Fruit fly (Drosophila melanogaster) whole organism, embryonic: ENCODE data around the gene CG34301.

Source experiments
- ATbp ChIP-seq: fragments of 200-800 bp; sonication (Bioruptor generic); optimal IDR thresholded peaks from 2 replicates; lab custom pipeline; 2017; ENCODE audit warnings: missing biosample characterization, mild to moderate bottlenecking, missing genetic modification characterization, missing genetic modification reagents
- CG10321 ChIP-seq: fragments of 200-800 bp; sonication (Bioruptor generic); IDR thresholded peaks from 2 replicates; pipeline ENCODE4 v1.3.6; 2022; ENCODE audit warnings: missing biosample characterization, missing genetic modification characterization
- CG10565 ChIP-seq: fragments of 200-800 bp; sonication (Bioruptor generic); optimal IDR thresholded peaks from 3 replicates; lab custom pipeline; 2016; ENCODE audit warnings: missing biosample characterization, mild to moderate bottlenecking, missing genetic modification characterization
- CG13775 ChIP-seq: fragments of 200-800 bp; sonication (Bioruptor generic); optimal IDR thresholded peaks from 3 replicates; lab custom pipeline; 2017; ENCODE audit warnings: missing biosample characterization, mild to moderate bottlenecking, missing genetic modification characterization
- CG1529 ChIP-seq: fragments of 200-800 bp; sonication (Bioruptor generic); optimal IDR thresholded peaks from 3 replicates; lab custom pipeline; 2018; ENCODE audit warnings: missing biosample characterization, missing genetic modification characterization
- CG17328 ChIP-seq: fragments of 200-800 bp; sonication (Bioruptor generic); IDR thresholded peaks from 2 replicates; pipeline ENCODE4 v1.3.6; 2022; ENCODE audit warnings: missing biosample characterization, missing genetic modification characterization
- CG17361 ChIP-seq: fragments of 200-800 bp; sonication (Bioruptor generic); IDR thresholded peaks from 3 replicates; pipeline ENCODE4 v1.3.6; 2022; ENCODE audit warnings: missing biosample characterization, missing genetic modification characterization
- CG17829 ChIP-seq: fragments of 200-800 bp; optimal IDR thresholded peaks from 2 replicates; lab custom pipeline; 2019; ENCODE audit warnings: missing biosample characterization, mild to moderate bottlenecking, missing genetic modification characterization, moderate library complexity
- CG1832 ChIP-seq: fragments of 200-800 bp; sonication (Bioruptor generic); optimal IDR thresholded peaks from 2 replicates; lab custom pipeline; 2017; ENCODE audit warnings: missing biosample characterization, mild to moderate bottlenecking, missing genetic modification characterization, inconsistent platforms
- CG2199 ChIP-seq: fragments of 200-800 bp; sonication (Bioruptor generic); IDR thresholded peaks from 3 replicates; pipeline ENCODE4 v1.3.6; 2022; ENCODE audit warnings: missing biosample characterization, missing genetic modification characterization
- CG2202 ChIP-seq: fragments of 200-800 bp; sonication (Bioruptor generic); optimal IDR thresholded peaks from 2 replicates; lab custom pipeline; 2018; ENCODE audit warnings: missing biosample characterization, mild to moderate bottlenecking, missing genetic modification characterization
- CG30431 ChIP-seq: fragments of 200-800 bp; sonication (Bioruptor generic); optimal IDR thresholded peaks from 2 replicates; lab custom pipeline; 2017; ENCODE audit warnings: missing biosample characterization, missing genetic modification characterization
- CG31441 ChIP-seq: fragments of 200-800 bp; sonication (Bioruptor generic); IDR thresholded peaks from 2 replicates; pipeline ENCODE4 v1.3.6; 2022; ENCODE audit warnings: missing biosample characterization, missing genetic modification characterization
- CG3281 ChIP-seq: fragments of 200-800 bp; sonication (Bioruptor generic); optimal IDR thresholded peaks from 3 replicates; lab custom pipeline; 2017; ENCODE audit warnings: missing biosample characterization, mild to moderate bottlenecking, missing genetic modification characterization
- CG4360 ChIP-seq: fragments of 200-800 bp; sonication (Bioruptor generic); IDR thresholded peaks from 2 replicates; pipeline ENCODE4 v1.3.6; 2022; ENCODE audit warnings: missing biosample characterization, missing genetic modification characterization
- CG4617 ChIP-seq: fragments of 200-800 bp; sonication (Bioruptor generic); optimal IDR thresholded peaks from 3 replicates; lab custom pipeline; 2016; ENCODE audit warnings: missing biosample characterization, missing genetic modification characterization, borderline replicate concordance
- CG6254 ChIP-seq: fragments of 200-800 bp; sonication (Bioruptor generic); optimal IDR thresholded peaks from 3 replicates; lab custom pipeline; 2017; ENCODE audit warnings: mild to moderate bottlenecking, missing biosample characterization, missing genetic modification reagents, missing genetic modification characterization
- CG7357 ChIP-seq: fragments of 200-800 bp; sonication (Bioruptor generic); IDR thresholded peaks from 3 replicates; pipeline ENCODE4 v1.3.6; 2022; ENCODE audit warnings: missing biosample characterization, missing genetic modification characterization
- CG9727 ChIP-seq: fragments of 200-800 bp; sonication (Bioruptor generic); optimal IDR thresholded peaks from 3 replicates; lab custom pipeline; 2017; ENCODE audit warnings: missing biosample characterization, mild to moderate bottlenecking, missing genetic modification characterization
- Camta ChIP-seq: fragments of 200-800 bp; sonication (Bioruptor generic); optimal IDR thresholded peaks from 2 replicates; lab custom pipeline; 2016; ENCODE audit warnings: missing biosample characterization, missing genetic modification characterization
- Chrac-16 ChIP-seq: fragments of 200-800 bp; sonication (Bioruptor generic); optimal IDR thresholded peaks from 3 replicates; lab custom pipeline; 2016; ENCODE audit warnings: missing biosample characterization, missing genetic modification characterization
- Fer2 ChIP-seq: fragments of 200-800 bp; sonication (Bioruptor generic); optimal IDR thresholded peaks from 2 replicates; lab custom pipeline; 2018; ENCODE audit warnings: missing biosample characterization, mild to moderate bottlenecking, missing genetic modification characterization, moderate library complexity
- HLH54F ChIP-seq: fragments of 200-800 bp; sonication (Bioruptor generic); optimal IDR thresholded peaks from 3 replicates; lab custom pipeline; 2016; ENCODE audit warnings: missing biosample characterization, missing genetic modification characterization
- Hey ChIP-seq: fragments of 200-800 bp; sonication (Bioruptor generic); optimal IDR thresholded peaks from 3 replicates; lab custom pipeline; 2018; ENCODE audit warnings: missing biosample characterization, mild to moderate bottlenecking, missing genetic modification characterization
- Hr51 ChIP-seq, 2 experiments: fragments of 200-800 bp; sonication (Bioruptor generic); optimal IDR thresholded peaks; 2 replicates in 1 of 2; 3 replicates in 1 of 2; lab custom pipeline; 2016 to 2018; ENCODE audit warnings: missing biosample characterization in 2 of 2, missing genetic modification characterization in 2 of 2, mild to moderate bottlenecking in 1 of 2, moderate library complexity in 1 of 2
- Kr ChIP-seq: fragments of 200-800 bp; sonication (Bioruptor generic); optimal IDR thresholded peaks from 2 replicates; lab custom pipeline; 2017; ENCODE audit warnings: missing biosample characterization, mild to moderate bottlenecking, missing genetic modification characterization
- Lhr ChIP-seq: fragments of 200-800 bp; sonication (Bioruptor generic); optimal IDR thresholded peaks from 3 replicates; lab custom pipeline; 2017; ENCODE audit warnings: mild to moderate bottlenecking, missing biosample characterization, missing genetic modification reagents, missing genetic modification characterization
- Max ChIP-seq: fragments of 200-800 bp; sonication (Bioruptor generic); optimal IDR thresholded peaks from 2 replicates; lab custom pipeline; 2016; ENCODE audit warnings: missing biosample characterization, mild to moderate bottlenecking, missing genetic modification characterization
- Meics ChIP-seq: fragments of 200-800 bp; sonication (Bioruptor generic); optimal IDR thresholded peaks from 2 replicates; lab custom pipeline; 2017; ENCODE audit warnings: missing biosample characterization, mild to moderate bottlenecking, missing genetic modification characterization
- Ssrp ChIP-seq: fragments of 200-800 bp; sonication (Bioruptor generic); optimal IDR thresholded peaks from 2 replicates; lab custom pipeline; 2018; ENCODE audit warnings: missing biosample characterization, mild to moderate bottlenecking, missing genetic modification characterization, moderate library complexity
- Taf1 ChIP-seq: fragments of 200-800 bp; sonication (Bioruptor generic); IDR thresholded peaks from 2 replicates; pipeline ENCODE4 v1.3.6; 2022; ENCODE audit warnings: missing biosample characterization, missing genetic modification characterization
- Trl ChIP-seq, 3 experiments: fragments of >200 bp in 2 of 3; fragments of 200-800 bp in 1 of 3; sonication (Bioruptor generic) in 1 of 3; optimal IDR thresholded peaks; 2 replicates in 1 of 3; 3 replicates in 2 of 3; lab custom pipeline; 2016 to 2017; ENCODE audit warnings: missing biosample characterization in 1 of 3, missing genetic modification characterization in 1 of 3
- Xbp1 ChIP-seq: fragments of 200-800 bp; sonication (Bioruptor generic); optimal IDR thresholded peaks from 3 replicates; lab custom pipeline; 2016; ENCODE audit warnings: missing biosample characterization, mild to moderate bottlenecking, missing genetic modification characterization
- Xrp1 ChIP-seq: fragments of 200-800 bp; sonication (Bioruptor generic); IDR thresholded peaks from 2 replicates; pipeline ENCODE4 v1.3.6; 2022; ENCODE audit warnings: missing biosample characterization, missing genetic modification characterization
- bowl ChIP-seq: fragments of 200-800 bp; sonication (Bioruptor generic); IDR thresholded peaks from 2 replicates; pipeline ENCODE4 v1.3.6; 2022; ENCODE audit warnings: missing biosample characterization, missing genetic modification characterization
- chinmo ChIP-seq: fragments of 200-800 bp; sonication (Bioruptor generic); IDR thresholded peaks from 4 replicates; pipeline ENCODE4 v1.3.6; 2022; ENCODE audit warnings: missing biosample characterization, missing genetic modification characterization; ENCODE audit not compliant: partially characterized antibody
- crc ChIP-seq: fragments of 200-800 bp; sonication (Bioruptor generic); optimal IDR thresholded peaks from 2 replicates; lab custom pipeline; 2016; ENCODE audit warnings: missing biosample characterization, missing genetic modification characterization
- en ChIP-seq: fragments of 200-800 bp; sonication (Bioruptor generic); optimal IDR thresholded peaks from 2 replicates; lab custom pipeline; 2016; ENCODE audit warnings: missing biosample characterization, missing genetic modification characterization
- h ChIP-seq: fragments of >200 bp; optimal IDR thresholded peaks from 2 replicates; lab custom pipeline; 2017
- jigr1 ChIP-seq: fragments of 200-800 bp; sonication (Bioruptor generic); IDR thresholded peaks from 3 replicates; pipeline ENCODE4 v1.3.6; 2022; ENCODE audit warnings: missing biosample characterization, missing genetic modification characterization
- kay ChIP-seq: fragments of 200-800 bp; sonication (Bioruptor generic); optimal IDR thresholded peaks from 2 replicates; lab custom pipeline; 2016; ENCODE audit warnings: missing biosample characterization, missing genetic modification characterization
- mld ChIP-seq: fragments of 200-800 bp; sonication (Bioruptor generic); IDR thresholded peaks from 3 replicates; pipeline ENCODE4 v1.3.6; 2022; ENCODE audit warnings: missing biosample characterization, missing genetic modification characterization; ENCODE audit not compliant: partially characterized antibody
- peb ChIP-seq: fragments of 200-800 bp; sonication (Bioruptor generic); IDR thresholded peaks from 2 replicates; pipeline ENCODE4 v1.3.6; 2022; ENCODE audit warnings: missing biosample characterization, missing genetic modification characterization
- pho ChIP-seq: fragments of 200-800 bp; sonication (Bioruptor generic); optimal IDR thresholded peaks from 2 replicates; lab custom pipeline; 2016; ENCODE audit warnings: missing biosample characterization, missing genetic modification characterization
- sd ChIP-seq: fragments of 200-800 bp; sonication (Bioruptor generic); optimal IDR thresholded peaks from 3 replicates; lab custom pipeline; 2018; ENCODE audit warnings: missing biosample characterization, mild to moderate bottlenecking, missing genetic modification characterization, moderate library complexity
- sna ChIP-seq: fragments of 200-800 bp; sonication (Bioruptor generic); IDR thresholded peaks from 2 replicates; pipeline ENCODE4 v1.3.6; 2022; ENCODE audit warnings: missing biosample characterization, missing genetic modification characterization; ENCODE audit not compliant: partially characterized antibody
- twi ChIP-seq: fragments of 200-800 bp; optimal IDR thresholded peaks from 2 replicates; lab custom pipeline; 2019; ENCODE audit warnings: missing biosample characterization, mild to moderate bottlenecking, missing genetic modification characterization, moderate library complexity
- vfl ChIP-seq: fragments of 200-800 bp; sonication (Bioruptor generic); optimal IDR thresholded peaks from 2 replicates; lab custom pipeline; 2016; ENCODE audit warnings: missing biosample characterization, missing genetic modification characterization
- zfh1 ChIP-seq: fragments of 200-800 bp; sonication (Bioruptor generic); IDR thresholded peaks from 3 replicates; pipeline ENCODE4 v1.3.6; 2022; ENCODE audit warnings: missing biosample characterization, missing genetic modification characterization

Gene CG34301

DNA sequence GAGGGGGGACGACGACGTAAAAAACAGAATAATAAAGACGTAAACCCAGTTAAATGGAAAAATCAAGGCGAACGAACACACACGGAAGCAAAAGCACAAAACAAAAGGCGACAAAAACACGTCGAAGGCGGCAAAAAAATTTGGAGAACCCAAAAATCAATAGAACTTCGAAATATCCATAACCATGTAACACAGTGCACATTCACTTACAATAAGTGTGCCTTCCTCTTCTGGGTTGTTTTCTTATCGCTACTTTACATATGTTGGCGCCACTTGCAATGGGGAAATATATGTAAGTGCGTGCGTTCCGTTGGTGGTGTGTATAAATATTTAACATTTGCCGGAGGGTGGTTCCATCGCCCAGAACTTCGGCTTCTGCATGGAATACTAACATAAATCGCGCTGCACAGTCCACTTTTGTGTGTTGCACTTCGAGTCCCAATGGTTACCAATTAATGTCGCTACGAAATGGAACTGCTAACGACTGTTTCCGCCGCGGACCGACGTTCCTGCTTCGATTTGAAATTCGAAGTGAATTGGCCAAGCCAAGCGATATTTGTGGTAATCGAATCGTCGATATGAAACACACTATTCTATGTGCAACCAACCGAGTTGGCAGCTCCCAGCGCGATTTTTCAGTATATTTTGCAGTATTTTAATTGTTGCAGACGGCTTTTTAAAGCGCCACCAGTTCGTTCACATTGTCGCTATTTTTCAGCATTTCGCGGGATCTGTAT lies 25.9 kb upstream of the CG34301 start, which contains the start of the genes CG9801 and Nasp (continued):
- TF ChIP-seq CG2199 (peak; percentile 65), Trl (optimal IDR thresholded peaks at IDR 0.05; lab: Kevin White, UChicago) (no peak), Trl (GFP tag; optimal IDR thresholded peaks at IDR 0.05; lab: Kevin White, UChicago) (peak; percentile 42), Hr51 (GFP tag; optimal IDR thresholded peaks at IDR 0.05; lab: Kevin White, UChicago) (peak in 1 of 2 experiments; percentile 18), Ssrp (tag; lab: Kevin White, UChicago) (no peak), mld (peak; percentile 63), chinmo (GFP tag; lab: Robert Waterston, UW) (peak; percentile 82; the same call in 2 of the 4 replicates), bowl (GFP tag; lab: Robert Waterston, UW) (no peak), CG4617 (GFP tag; lab: Kevin White, UChicago) (peak; percentile 47), Kr (GFP tag; lab: Kevin White, UChicago) (no peak), Meics (GFP tag; lab: Kevin White, UChicago) (no peak), CG31441 (peak; percentile 20; the same call in 1 of the 2 replicates), CG6254 (GFP tag; lab: Kevin White, UChicago) (peak; percentile 21), vfl (GFP tag; lab: Kevin White, UChicago) (peak; percentile 21), Max (GFP tag; lab: Kevin White, UChicago) (no peak), Fer2 (tag; lab: Kevin White, UChicago) (no peak), CG30431 (no peak), zfh1 (GFP tag; lab: Robert Waterston, UW) (peak; percentile 29; the same call in 1 of the 3 replicates), ATbp (no peak), h (lab: Kevin White, UChicago) (no peak), CG10321 (no peak), CG10565 (GFP tag; lab: Kevin White, UChicago) (no peak), Chrac-16 (GFP tag; lab: Kevin White, UChicago) (peak; percentile 13), CG1529 (GFP tag; lab: Kevin White, UChicago) (no peak), CG13775 (peak; percentile 31), sd (tag; lab: Kevin White, UChicago) (peak; percentile 56), crc (GFP tag; lab: Kevin White, UChicago) (no peak), CG17361 (GFP tag; lab: Robert Waterston, UW) (no peak; the same call in 2 of the 3 replicates), CG3281 (GFP tag; lab: Kevin White, UChicago) (peak; percentile 11), Xbp1 (GFP tag; lab: Kevin White, UChicago) (peak; percentile 27), peb (GFP tag; lab: Robert Waterston, UW) (0 out of 2 replicates have a peak, but pooled peaks have one; percentile 30), CG17328 (0 out of 2 replicates have a peak, but pooled peaks have one; percentile 31), CG7357 (no peak), CG17829 (tag; lab: Kevin White, UChicago) (peak; percentile 57), Taf1 (no peak), kay (peak; percentile 23), CG2202 (no peak), pho (peak; percentile 14), twi (tag; lab: Kevin White, UChicago) (peak; percentile 9), CG1832 (GFP tag; lab: Kevin White, UChicago) (no peak), Xrp1 (GFP tag; lab: Robert Waterston, UW) (peak; percentile 24; the same call in 1 of the 2 replicates), CG4360 (GFP tag; lab: Robert Waterston, UW) (no peak), sna (GFP tag; lab: Robert Waterston, UW) (peak; percentile 50; the same call in 1 of the 2 replicates), jigr1 (GFP tag; lab: Robert Waterston, UW) (no peak), Lhr (peak; percentile 88), Camta (GFP tag; lab: Kevin White, UChicago) (no peak), CG9727 (GFP tag; lab: Kevin White, UChicago) (peak; percentile 1), en (GFP tag; lab: Kevin White, UChicago) (no peak), HLH54F (GFP tag; lab: Kevin White, UChicago) (peak; percentile 33), Hey (tag; lab: Kevin White, UChicago) (no peak)
